Worm (Caenorhabditis elegans) whole organism, L3 larva: ENCODE results near the gene T06C12.12.
"Not testable (repeated sequence)": the region's sequence is repeated elsewhere in the genome, so short reads cannot be mapped to it uniquely, and the experiment has no call there.

ENCODE experiments used
- ceh-82 ChIP-seq: fragments of 150-350 bp; optimal IDR thresholded peaks from 2 replicates; lab custom pipeline; 2014; ENCODE audit warnings: missing biosample characterization, missing genetic modification characterization
- ceh-9 ChIP-seq: sonication (generic microtip); optimal IDR thresholded peaks from 2 replicates; lab custom pipeline; 2018; ENCODE audit warnings: missing biosample characterization, missing genetic modification characterization
- hmg-11 ChIP-seq: sonication (generic microtip); optimal IDR thresholded peaks from 2 replicates; lab custom pipeline; 2016; ENCODE audit warnings: missing genetic modification characterization, missing compliant biosample characterization
- jun-1 ChIP-seq: fragments of 150-350 bp; optimal IDR thresholded peaks from 2 replicates; lab custom pipeline; 2014; ENCODE audit warnings: missing biosample characterization, missing genetic modification reagents, missing genetic modification characterization
- lin-15B ChIP-seq: fragments of 150-350 bp; optimal IDR thresholded peaks from 2 replicates; lab custom pipeline; 2014; ENCODE audit warnings: missing biosample characterization, missing genetic modification characterization
- lsy-12 ChIP-seq: sonication (generic microtip); optimal IDR thresholded peaks from 2 replicates; lab custom pipeline; 2016; ENCODE audit warnings: mild to moderate bottlenecking, missing genetic modification characterization, missing compliant biosample characterization
- nhr-11 ChIP-seq: fragments of 150-350 bp; optimal IDR thresholded peaks from 2 replicates; lab custom pipeline; 2014; ENCODE audit warnings: missing biosample characterization, missing genetic modification characterization
- nhr-77 ChIP-seq: fragments of 150-350 bp; optimal IDR thresholded peaks from 2 replicates; lab custom pipeline; 2014; ENCODE audit warnings: missing biosample characterization, missing genetic modification characterization
- pha-4 ChIP-seq: fragments of 150-350 bp; optimal IDR thresholded peaks from 2 replicates; lab custom pipeline; 2014; ENCODE audit warnings: missing biosample characterization, missing genetic modification reagents, missing genetic modification characterization
- snpc-4 ChIP-seq: fragments of 150-350 bp; optimal IDR thresholded peaks from 2 replicates; lab custom pipeline; 2014; ENCODE audit warnings: missing biosample characterization, missing genetic modification characterization
- ztf-4 ChIP-seq: fragments of 150-350 bp; optimal IDR thresholded peaks from 2 replicates; lab custom pipeline; 2014; ENCODE audit warnings: missing biosample characterization, missing genetic modification characterization

- not testable (repeated sequence) for TF ChIP-seq jun-1 (tag; lab: Kevin White, UChicago); ceh-9; lsy-12; pha-4 (tag; lab: Kevin White, UChicago); snpc-4 (tag; lab: Kevin White, UChicago); ceh-82 (tag; lab: Kevin White, UChicago); lin-15B; hmg-11; nhr-11 (tag; lab: Kevin White, UChicago); ztf-4 (tag; lab: Kevin White, UChicago); nhr-77 (tag; lab: Kevin White, UChicago)
Measured at ce11 chrV:15850276-15850811, 41.5 kb upstream of the T06C12.12 start, which contains the start of gene srh-147.
